Fruit fly (Drosophila melanogaster) whole organism, embryonic: Measurements from ENCODE around the gene CG34269.

Source experiments
- B-H2 ChIP-seq: fragments of 200-800 bp; sonication (Bioruptor generic); optimal IDR thresholded peaks from 2 replicates; lab custom pipeline; 2018; ENCODE audit warnings: missing biosample characterization, mild to moderate bottlenecking, missing genetic modification characterization
- CG10209 ChIP-seq: fragments of 200-800 bp; sonication (Bioruptor generic); optimal IDR thresholded peaks from 3 replicates; lab custom pipeline; 2017; ENCODE audit warnings: missing biosample characterization, mild to moderate bottlenecking, missing genetic modification characterization, missing genetic modification reagents
- CG11723 ChIP-seq: fragments of 200-800 bp; sonication (Bioruptor generic); optimal IDR thresholded peaks from 2 replicates; lab custom pipeline; 2017; ENCODE audit warnings: missing biosample characterization, mild to moderate bottlenecking, missing genetic modification characterization
- CG1233 ChIP-seq: fragments of 200-800 bp; sonication (Bioruptor generic); optimal IDR thresholded peaks from 4 replicates; lab custom pipeline; 2018; ENCODE audit warnings: missing biosample characterization, mild to moderate bottlenecking, missing genetic modification characterization
- CG13775 ChIP-seq: fragments of 200-800 bp; sonication (Bioruptor generic); optimal IDR thresholded peaks from 3 replicates; lab custom pipeline; 2017; ENCODE audit warnings: missing biosample characterization, mild to moderate bottlenecking, missing genetic modification characterization
- CG13894 ChIP-seq: fragments of 200-800 bp; sonication (Bioruptor generic); optimal IDR thresholded peaks from 3 replicates; lab custom pipeline; 2018; ENCODE audit warnings: missing biosample characterization, mild to moderate bottlenecking, missing genetic modification characterization, moderate library complexity
- CG14710 ChIP-seq: fragments of 200-800 bp; sonication (Bioruptor generic); optimal IDR thresholded peaks from 3 replicates; lab custom pipeline; 2019; ENCODE audit warnings: missing biosample characterization, mild to moderate bottlenecking, missing genetic modification characterization, moderate library complexity
- CG1602 ChIP-seq: fragments of 200-800 bp; sonication (Bioruptor generic); optimal IDR thresholded peaks from 3 replicates; lab custom pipeline; 2016; ENCODE audit warnings: missing biosample characterization, missing genetic modification characterization
- CG18619 ChIP-seq: fragments of 200-800 bp; sonication (Bioruptor generic); optimal IDR thresholded peaks from 3 replicates; lab custom pipeline; 2017; ENCODE audit warnings: missing biosample characterization, mild to moderate bottlenecking, missing genetic modification characterization
- CG2199 ChIP-seq: fragments of 200-800 bp; sonication (Bioruptor generic); IDR thresholded peaks from 3 replicates; pipeline ENCODE4 v1.3.6; 2022; ENCODE audit warnings: missing biosample characterization, missing genetic modification characterization
- CG2202 ChIP-seq: fragments of 200-800 bp; sonication (Bioruptor generic); optimal IDR thresholded peaks from 2 replicates; lab custom pipeline; 2018; ENCODE audit warnings: missing biosample characterization, mild to moderate bottlenecking, missing genetic modification characterization
- CG34224 ChIP-seq: fragments of 200-800 bp; sonication (Bioruptor generic); IDR thresholded peaks from 3 replicates; pipeline ENCODE4 v1.3.6; 2022; ENCODE audit warnings: missing biosample characterization, missing genetic modification characterization; ENCODE audit not compliant: partially characterized antibody
- CG3838 ChIP-seq: fragments of 200-800 bp; sonication (Bioruptor generic); optimal IDR thresholded peaks from 3 replicates; lab custom pipeline; 2016; ENCODE audit warnings: missing biosample characterization, missing genetic modification characterization
- CG4730 ChIP-seq: fragments of 200-800 bp; sonication (Bioruptor generic); IDR thresholded peaks from 2 replicates; pipeline ENCODE4 v1.3.6; 2022; ENCODE audit warnings: missing biosample characterization, missing genetic modification characterization
- CG5245 ChIP-seq: fragments of 200-800 bp; sonication (Bioruptor generic); optimal IDR thresholded peaks from 3 replicates; lab custom pipeline; 2016; ENCODE audit warnings: missing biosample characterization, missing genetic modification characterization
- CG7357 ChIP-seq: fragments of 200-800 bp; sonication (Bioruptor generic); IDR thresholded peaks from 3 replicates; pipeline ENCODE4 v1.3.6; 2022; ENCODE audit warnings: missing biosample characterization, missing genetic modification characterization
- CG8359 ChIP-seq: fragments of 200-800 bp; sonication (Bioruptor generic); optimal IDR thresholded peaks from 2 replicates; lab custom pipeline; 2017; ENCODE audit warnings: missing biosample characterization, mild to moderate bottlenecking, missing genetic modification characterization, borderline replicate concordance
- CG8388 ChIP-seq: fragments of 200-800 bp; sonication (Bioruptor generic); optimal IDR thresholded peaks from 2 replicates; lab custom pipeline; 2019; ENCODE audit warnings: missing biosample characterization, mild to moderate bottlenecking, missing genetic modification characterization, moderate library complexity
- CG8944 ChIP-seq: fragments of 200-800 bp; sonication (Bioruptor generic); optimal IDR thresholded peaks from 3 replicates; lab custom pipeline; 2016; ENCODE audit warnings: missing biosample characterization, missing genetic modification characterization
- Camta ChIP-seq: fragments of 200-800 bp; sonication (Bioruptor generic); optimal IDR thresholded peaks from 2 replicates; lab custom pipeline; 2016; ENCODE audit warnings: missing biosample characterization, missing genetic modification characterization
- D19B ChIP-seq: fragments of 200-800 bp; sonication (Bioruptor generic); optimal IDR thresholded peaks from 2 replicates; lab custom pipeline; 2017; ENCODE audit warnings: missing biosample characterization, mild to moderate bottlenecking, missing genetic modification characterization
- Dad ChIP-seq: fragments of 200-800 bp; sonication (Bioruptor generic); optimal IDR thresholded peaks from 3 replicates; lab custom pipeline; 2016; ENCODE audit warnings: missing biosample characterization, missing genetic modification characterization
- Doc2 ChIP-seq: fragments of 200-800 bp; sonication (Bioruptor generic); IDR thresholded peaks from 2 replicates; pipeline ENCODE4 v1.3.6; 2022; ENCODE audit warnings: missing biosample characterization, missing genetic modification characterization
- E2f2 ChIP-seq: fragments of 200-800 bp; sonication (Bioruptor generic); IDR thresholded peaks from 2 replicates; pipeline ENCODE4 v1.3.6; 2022; ENCODE audit warnings: missing biosample characterization, missing genetic modification characterization
- Fer1 ChIP-seq: fragments of 200-800 bp; sonication (Bioruptor generic); optimal IDR thresholded peaks from 2 replicates; lab custom pipeline; 2017; ENCODE audit warnings: missing biosample characterization, mild to moderate bottlenecking, missing genetic modification characterization
- HLH54F ChIP-seq: fragments of 200-800 bp; sonication (Bioruptor generic); optimal IDR thresholded peaks from 3 replicates; lab custom pipeline; 2016; ENCODE audit warnings: missing biosample characterization, missing genetic modification characterization
- Hsf ChIP-seq: fragments of 200-800 bp; sonication (Bioruptor generic); optimal IDR thresholded peaks from 3 replicates; lab custom pipeline; 2016; ENCODE audit warnings: missing biosample characterization, missing genetic modification characterization
- Myb ChIP-seq: fragments of 200-800 bp; sonication (Bioruptor generic); optimal IDR thresholded peaks from 2 replicates; lab custom pipeline; 2016; ENCODE audit warnings: missing biosample characterization, missing genetic modification characterization
- NC2α ChIP-seq: fragments of 200-800 bp; sonication (Bioruptor generic); optimal IDR thresholded peaks from 2 replicates; lab custom pipeline; 2016; ENCODE audit warnings: missing biosample characterization, missing genetic modification characterization
- Scr ChIP-seq: fragments of 200-800 bp; sonication (Bioruptor generic); IDR thresholded peaks from 2 replicates; pipeline ENCODE4 v1.3.6; 2022; ENCODE audit warnings: missing biosample characterization, missing genetic modification characterization; ENCODE audit not compliant: partially characterized antibody
- Side ChIP-seq: fragments of 200-800 bp; sonication (Bioruptor generic); optimal IDR thresholded peaks from 2 replicates; lab custom pipeline; 2016; ENCODE audit warnings: missing biosample characterization, missing genetic modification characterization
- Sin3A ChIP-seq: fragments of >200 bp; optimal IDR thresholded peaks from 2 replicates; lab custom pipeline; 2018
- Stat92E ChIP-seq, 3 experiments: fragments of >200 bp in 2 of 3; fragments of 200-800 bp in 1 of 3; sonication (Bioruptor generic) in 1 of 3; optimal IDR thresholded peaks; 2 replicates each; lab custom pipeline; 2017 to 2019; ENCODE audit warnings: missing biosample characterization in 3 of 3, missing genetic modification characterization in 3 of 3, mild to moderate bottlenecking in 1 of 3, moderate library complexity in 1 of 3
- Trl ChIP-seq, 3 experiments: fragments of >200 bp in 2 of 3; fragments of 200-800 bp in 1 of 3; sonication (Bioruptor generic) in 1 of 3; optimal IDR thresholded peaks; 2 replicates in 1 of 3; 3 replicates in 2 of 3; lab custom pipeline; 2016 to 2017; ENCODE audit warnings: missing biosample characterization in 1 of 3, missing genetic modification characterization in 1 of 3
- ash1 ChIP-seq: fragments of 200-800 bp; sonication (Bioruptor generic); optimal IDR thresholded peaks from 2 replicates; lab custom pipeline; 2018; ENCODE audit warnings: missing biosample characterization, mild to moderate bottlenecking, missing genetic modification characterization
- croc ChIP-seq: fragments of 200-800 bp; sonication (Bioruptor generic); conservative IDR thresholded peaks from 3 replicates; pipeline ENCODE4 v1.3.6; 2022; ENCODE audit warnings: missing biosample characterization, missing genetic modification characterization
- eve ChIP-seq, 2 experiments: fragments of >200 bp; optimal IDR thresholded peaks; 2 replicates each; lab custom pipeline; 2017; ENCODE audit warnings: missing biosample characterization in 2 of 2, missing genetic modification characterization in 2 of 2
- fd102C ChIP-seq: fragments of 200-800 bp; sonication (Bioruptor generic); optimal IDR thresholded peaks from 2 replicates; lab custom pipeline; 2018; ENCODE audit warnings: missing biosample characterization, mild to moderate bottlenecking, missing genetic modification characterization, moderate library complexity
- ftz-f1 ChIP-seq: fragments of 200-800 bp; sonication (Bioruptor generic); optimal IDR thresholded peaks from 2 replicates; lab custom pipeline; 2016; ENCODE audit warnings: missing biosample characterization, missing genetic modification characterization
- gem ChIP-seq: fragments of 200-800 bp; sonication (Bioruptor generic); optimal IDR thresholded peaks from 2 replicates; lab custom pipeline; 2019; ENCODE audit warnings: missing biosample characterization, mild to moderate bottlenecking, missing genetic modification characterization, moderate library complexity
- h ChIP-seq: fragments of >200 bp; optimal IDR thresholded peaks from 2 replicates; lab custom pipeline; 2017
- insv ChIP-seq, 2 experiments: fragments of 200-800 bp; sonication (Bioruptor generic); optimal IDR thresholded peaks; 3 replicates each; lab custom pipeline; 2016 to 2018; ENCODE audit warnings: missing biosample characterization in 2 of 2, missing genetic modification characterization in 2 of 2
- luna ChIP-seq: fragments of 200-800 bp; sonication (Bioruptor generic); optimal IDR thresholded peaks from 2 replicates; lab custom pipeline; 2016; ENCODE audit warnings: missing biosample characterization, missing genetic modification characterization
- nau ChIP-seq: fragments of 200-800 bp; sonication (Bioruptor generic); optimal IDR thresholded peaks from 3 replicates; lab custom pipeline; 2017; ENCODE audit warnings: missing biosample characterization, mild to moderate bottlenecking, missing genetic modification characterization, missing genetic modification reagents
- nom ChIP-seq: fragments of 200-800 bp; sonication (Bioruptor generic); optimal IDR thresholded peaks from 2 replicates; lab custom pipeline; 2017; ENCODE audit warnings: missing biosample characterization, missing genetic modification characterization, mild to moderate bottlenecking, moderate library complexity, missing genetic modification reagents
- oc ChIP-seq: fragments of 200-800 bp; sonication (Bioruptor generic); optimal IDR thresholded peaks from 2 replicates; lab custom pipeline; 2018; ENCODE audit warnings: missing biosample characterization, mild to moderate bottlenecking, missing genetic modification characterization, moderate library complexity
- sens ChIP-seq: fragments of 200-800 bp; sonication (Bioruptor generic); peaks from one replicate; lab custom pipeline; 2016; ENCODE audit warnings: missing biosample characterization, missing genetic modification characterization
- tll ChIP-seq, 2 experiments: fragments of 200-800 bp in 1 of 2; fragments of >200 bp in 1 of 2; sonication (Bioruptor generic) in 1 of 2; optimal IDR thresholded peaks; 2 replicates each; lab custom pipeline; 2017 to 2019; ENCODE audit warnings: missing biosample characterization in 2 of 2, missing genetic modification characterization in 2 of 2, mild to moderate bottlenecking in 1 of 2, moderate library complexity in 1 of 2
- zfh1 ChIP-seq: fragments of 200-800 bp; sonication (Bioruptor generic); IDR thresholded peaks from 3 replicates; pipeline ENCODE4 v1.3.6; 2022; ENCODE audit warnings: missing biosample characterization, missing genetic modification characterization

CG34269 gene

dm6 chr3L:551844-552243 is 23.7 kb downstream of the CG34269 start:
- TF ChIP-seq eve (GFP tag; optimal IDR thresholded peaks at IDR 0.05; lab: Kevin White, UChicago) (peak in 1 of 2 experiments; percentile 66), Myb (GFP tag; lab: Kevin White, UChicago) (no peak), CG18619 (GFP tag; lab: Kevin White, UChicago) (no peak), sens (GFP tag; lab: Kevin White, UChicago) (peak; percentile 58), zfh1 (GFP tag; lab: Robert Waterston, UW) (no peak)

DNA sequence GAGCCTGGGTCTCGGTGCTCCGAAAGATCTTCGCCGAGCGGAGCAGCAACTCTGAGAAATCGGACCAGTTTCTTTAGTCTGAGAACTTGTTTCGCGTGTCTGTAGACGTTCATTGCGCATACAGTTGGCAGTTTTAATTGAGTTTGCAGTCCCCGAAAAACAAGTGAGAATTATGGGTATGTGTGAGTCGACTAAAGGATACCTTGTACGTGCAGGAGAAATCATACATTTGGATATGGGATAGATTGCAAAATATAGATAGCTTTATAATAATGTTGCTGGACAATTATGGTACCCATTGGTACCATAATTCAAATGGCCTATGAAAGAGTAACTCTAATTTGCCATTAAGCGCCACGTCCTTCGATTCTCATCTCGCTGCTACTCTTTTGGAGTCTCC is 24.3 kb downstream of the CG34269 start:
- TF ChIP-seq Camta: no peak
- TF ChIP-seq E2f2 (GFP tag; lab: Robert Waterston, UW): 0 out of 2 replicates have a peak, but pooled peaks have one; percentile 5
- no peak for TF ChIP-seq CG4730 (GFP tag; lab: Robert Waterston, UW)
- no peak for TF ChIP-seq CG8359 (GFP tag; lab: Kevin White, UChicago)
- TF ChIP-seq croc (GFP tag; lab: Robert Waterston, UW): no peak
- no peak for TF ChIP-seq Scr (GFP tag; lab: Robert Waterston, UW)
- TF ChIP-seq ftz-f1 (GFP tag; lab: Kevin White, UChicago): no peak
- peak; percentile 36 for TF ChIP-seq D19B (GFP tag; lab: Kevin White, UChicago)
- TF ChIP-seq gem (tag; lab: Kevin White, UChicago): no peak
- TF ChIP-seq B-H2: peak; percentile 8
- no peak for TF ChIP-seq h (lab: Kevin White, UChicago)
- TF ChIP-seq insv (GFP tag; optimal IDR thresholded peaks at IDR 0.05; lab: Kevin White, UChicago): no peak
- TF ChIP-seq CG1602 (GFP tag; lab: Kevin White, UChicago): no peak
- no peak for TF ChIP-seq CG3838 (GFP tag; lab: Kevin White, UChicago)
- TF ChIP-seq CG2202: no peak
- peak; percentile 29 for TF ChIP-seq nom (GFP tag; lab: Kevin White, UChicago)
- no peak for TF ChIP-seq CG2199 (GFP tag; lab: Robert Waterston, UW)
- TF ChIP-seq CG10209 (GFP tag; lab: Kevin White, UChicago): no peak
- TF ChIP-seq Hsf: no peak
- TF ChIP-seq Side (GFP tag; lab: Kevin White, UChicago): no peak

- TF ChIP-seq HLH54F (GFP tag; lab: Kevin White, UChicago): peak; percentile 66
- peak; percentile 62 for TF ChIP-seq nau
- TF ChIP-seq Dad: peak; percentile 55
- no peak for TF ChIP-seq CG34224 (GFP tag; lab: Robert Waterston, UW)
- peak; percentile 73 for TF ChIP-seq CG1233 (GFP tag; lab: Kevin White, UChicago)
- TF ChIP-seq CG13894 (tag; lab: Kevin White, UChicago): peak; percentile 50
- TF ChIP-seq NC2α (GFP tag; lab: Kevin White, UChicago): no peak
- TF ChIP-seq CG8944 (GFP tag; lab: Kevin White, UChicago): peak; percentile 65
- TF ChIP-seq Sin3A (lab: Kevin White, UChicago): no peak
- TF ChIP-seq ash1 (GFP tag; lab: Kevin White, UChicago): no peak
- TF ChIP-seq Trl (optimal IDR thresholded peaks at IDR 0.05; lab: Kevin White, UChicago): no peak
- TF ChIP-seq Trl (GFP tag; optimal IDR thresholded peaks at IDR 0.05; lab: Kevin White, UChicago): peak; percentile 60
- no peak for TF ChIP-seq Stat92E (GFP tag; optimal IDR thresholded peaks at IDR 0.05; lab: Kevin White, UChicago)
- TF ChIP-seq Doc2 (GFP tag; lab: Robert Waterston, UW): no peak
- peak; percentile 73 for TF ChIP-seq oc (tag; lab: Kevin White, UChicago)
- peak; percentile 63; the same call in 2 of the 3 replicates for TF ChIP-seq CG7357 (GFP tag; lab: Robert Waterston, UW)
- TF ChIP-seq luna (GFP tag; lab: Kevin White, UChicago): no peak
- TF ChIP-seq Fer1 (GFP tag; lab: Kevin White, UChicago): peak; percentile 81
- TF ChIP-seq CG8388 (GFP tag; lab: Kevin White, UChicago): peak; percentile 53
- peak; percentile 65 for TF ChIP-seq CG5245 (GFP tag; lab: Kevin White, UChicago)
- TF ChIP-seq tll (GFP tag; optimal IDR thresholded peaks at IDR 0.05; lab: Kevin White, UChicago): no peak
- TF ChIP-seq CG13775 (GFP tag; lab: Kevin White, UChicago): peak; percentile 42
- TF ChIP-seq fd102C (GFP tag; lab: Kevin White, UChicago): no peak
- TF ChIP-seq CG14710: peak; percentile 27
- TF ChIP-seq CG11723 (GFP tag; lab: Kevin White, UChicago): peak; percentile 41
Measured at dm6 chr3L:552950-553349, 24.8 kb downstream of the CG34269 start.
